Fruit fly (Drosophila melanogaster): ENCODE results near the gene CG13482.

The CG13482 gene

dm6 chr3L:14321400-14321799 is 7.7 kb upstream of the CG13482 start:
- no peak for TF ChIP-seq CG8478 (optimal IDR thresholded peaks at IDR 0.05)
- no peak for TF ChIP-seq Dll (optimal IDR thresholded peaks at IDR 0.05)
- TF ChIP-seq EcR (GFP tag; optimal IDR thresholded peaks at IDR 0.05) = no peak
- TF ChIP-seq pan (optimal IDR thresholded peaks at IDR 0.05) = no peak

DNA sequence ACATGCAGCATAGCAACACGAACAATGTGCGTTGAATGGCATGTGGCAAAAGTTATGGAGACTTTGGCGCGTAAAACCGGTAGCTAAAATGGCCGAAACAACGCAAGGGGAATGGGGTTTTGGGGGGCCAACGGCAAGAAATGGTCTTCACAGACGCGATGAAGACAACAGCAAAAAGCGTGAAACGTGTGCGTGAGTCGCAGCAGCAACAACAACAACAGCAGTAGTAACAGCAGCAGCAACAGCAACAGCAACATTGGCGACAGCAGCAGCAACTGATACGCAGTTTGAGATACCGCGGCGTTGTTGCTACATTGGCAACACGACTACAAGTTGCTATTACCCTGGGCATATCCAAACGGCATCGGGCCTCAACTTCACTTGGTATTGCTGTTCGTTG is 7.3 kb upstream of the CG13482 start:
- TF ChIP-seq pan (optimal IDR thresholded peaks at IDR 0.05) (no peak), usp (GFP tag; optimal IDR thresholded peaks at IDR 0.05) (no peak)

DNA sequence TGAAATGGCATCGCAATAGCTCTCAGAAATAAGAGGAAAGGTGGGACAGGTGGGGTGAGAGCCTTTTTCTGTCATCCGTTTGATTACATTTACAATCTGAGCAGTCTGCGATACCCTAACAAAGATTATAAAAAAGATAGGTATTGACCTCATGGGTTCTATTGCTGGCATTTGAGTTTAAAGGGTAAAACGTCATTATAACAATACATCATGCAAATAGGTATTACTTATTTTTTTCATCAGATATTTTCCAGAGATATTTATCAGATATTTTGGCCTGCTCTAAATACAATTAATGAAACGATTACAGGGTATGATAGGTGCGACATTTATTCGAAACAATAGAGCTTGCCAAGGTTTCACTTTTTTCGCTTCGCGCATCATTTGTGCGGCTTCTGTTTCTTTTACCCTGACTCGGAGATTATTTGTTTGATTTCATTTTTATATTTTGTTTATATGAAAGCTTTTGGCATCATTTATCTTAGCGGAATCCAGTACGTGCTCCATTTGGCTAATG is 6.8 kb upstream of the CG13482 start:
- TF ChIP-seq Dll (optimal IDR thresholded peaks at IDR 0.05) = no peak
- TF ChIP-seq pan (optimal IDR thresholded peaks at IDR 0.05) = peak; percentile 0
- no peak for TF ChIP-seq EcR (GFP tag; optimal IDR thresholded peaks at IDR 0.05)
- no peak for TF ChIP-seq CG8478 (optimal IDR thresholded peaks at IDR 0.05)
- TF ChIP-seq psq (optimal IDR thresholded peaks at IDR 0.05) = no peak
- TF ChIP-seq usp (GFP tag; optimal IDR thresholded peaks at IDR 0.05) = no peak

dm6 chr3L:14325285-14325684 is 3.9 kb upstream of the CG13482 start:
- TF ChIP-seq EcR (GFP tag; optimal IDR thresholded peaks at IDR 0.05) = no peak
- no peak for TF ChIP-seq pan (optimal IDR thresholded peaks at IDR 0.05)
- TF ChIP-seq psq (optimal IDR thresholded peaks at IDR 0.05) = no peak
- TF ChIP-seq Dll (optimal IDR thresholded peaks at IDR 0.05) = no peak
- TF ChIP-seq usp (GFP tag; optimal IDR thresholded peaks at IDR 0.05) = no peak
- no peak for TF ChIP-seq CG8478 (optimal IDR thresholded peaks at IDR 0.05)

dm6 chr3L:14326267-14326666 is 2.9 kb upstream of the CG13482 start:
- no peak for TF ChIP-seq CG8478 (optimal IDR thresholded peaks at IDR 0.05)
- no peak for TF ChIP-seq pan (optimal IDR thresholded peaks at IDR 0.05)
- TF ChIP-seq EcR (GFP tag; optimal IDR thresholded peaks at IDR 0.05) = no peak
- no peak for TF ChIP-seq Dll (optimal IDR thresholded peaks at IDR 0.05)
- TF ChIP-seq psq (optimal IDR thresholded peaks at IDR 0.05) = no peak
- no peak for TF ChIP-seq usp (GFP tag; optimal IDR thresholded peaks at IDR 0.05)

dm6 chr3L:14328437-14328836 is 709 bp upstream of the CG13482 start:
- TF ChIP-seq usp (GFP tag; optimal IDR thresholded peaks at IDR 0.05) (no peak), EcR (GFP tag; optimal IDR thresholded peaks at IDR 0.05) (no peak), psq (optimal IDR thresholded peaks at IDR 0.05) (no peak), Dll (optimal IDR thresholded peaks at IDR 0.05) (no peak), CG8478 (optimal IDR thresholded peaks at IDR 0.05) (no peak), pan (optimal IDR thresholded peaks at IDR 0.05) (no peak)

- TF ChIP-seq EcR (GFP tag; optimal IDR thresholded peaks at IDR 0.05) (no peak), Dll (optimal IDR thresholded peaks at IDR 0.05) (no peak), pan (optimal IDR thresholded peaks at IDR 0.05) (no peak), psq (optimal IDR thresholded peaks at IDR 0.05) (no peak), CG8478 (optimal IDR thresholded peaks at IDR 0.05) (no peak), usp (GFP tag; optimal IDR thresholded peaks at IDR 0.05) (no peak)
Observed at dm6 chr3L:14332533-14332932, 3.4 kb downstream of the CG13482 start.

- TF ChIP-seq CG8478 (optimal IDR thresholded peaks at IDR 0.05) (no peak), EcR (GFP tag; optimal IDR thresholded peaks at IDR 0.05) (no peak), pan (optimal IDR thresholded peaks at IDR 0.05) (no peak), psq (optimal IDR thresholded peaks at IDR 0.05) (no peak), usp (GFP tag; optimal IDR thresholded peaks at IDR 0.05) (no peak), Dll (optimal IDR thresholded peaks at IDR 0.05) (no peak)
Observed at dm6 chr3L:14335880-14336279, 6.7 kb downstream of the CG13482 start.

DNA sequence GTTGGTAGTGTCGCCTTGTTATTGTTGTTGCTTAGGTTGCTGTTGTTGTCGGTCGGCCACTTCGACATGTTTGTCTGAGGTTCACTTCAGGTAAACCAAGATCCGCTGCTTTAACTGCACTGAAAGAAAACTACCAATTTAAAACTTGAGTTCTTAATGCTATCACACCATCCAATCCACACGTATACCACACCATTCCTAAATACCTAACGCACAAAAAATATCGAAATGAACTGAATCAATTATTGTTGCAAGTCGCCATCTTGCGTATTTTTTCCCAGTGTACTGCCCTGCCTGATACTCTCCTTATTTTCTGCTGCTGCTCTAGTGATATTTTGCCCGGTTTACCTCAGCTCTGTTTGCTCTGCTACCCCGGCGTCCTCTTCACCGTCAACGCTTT is 9.7 kb downstream of the CG13482 start:
- TF ChIP-seq CG8478 (optimal IDR thresholded peaks at IDR 0.05) = no peak
- TF ChIP-seq EcR (GFP tag; optimal IDR thresholded peaks at IDR 0.05) = no peak
- TF ChIP-seq usp (GFP tag; optimal IDR thresholded peaks at IDR 0.05) = no peak
- TF ChIP-seq Dll (optimal IDR thresholded peaks at IDR 0.05) = no peak
- no peak for TF ChIP-seq psq (optimal IDR thresholded peaks at IDR 0.05)
- no peak for TF ChIP-seq pan (optimal IDR thresholded peaks at IDR 0.05)

DNA sequence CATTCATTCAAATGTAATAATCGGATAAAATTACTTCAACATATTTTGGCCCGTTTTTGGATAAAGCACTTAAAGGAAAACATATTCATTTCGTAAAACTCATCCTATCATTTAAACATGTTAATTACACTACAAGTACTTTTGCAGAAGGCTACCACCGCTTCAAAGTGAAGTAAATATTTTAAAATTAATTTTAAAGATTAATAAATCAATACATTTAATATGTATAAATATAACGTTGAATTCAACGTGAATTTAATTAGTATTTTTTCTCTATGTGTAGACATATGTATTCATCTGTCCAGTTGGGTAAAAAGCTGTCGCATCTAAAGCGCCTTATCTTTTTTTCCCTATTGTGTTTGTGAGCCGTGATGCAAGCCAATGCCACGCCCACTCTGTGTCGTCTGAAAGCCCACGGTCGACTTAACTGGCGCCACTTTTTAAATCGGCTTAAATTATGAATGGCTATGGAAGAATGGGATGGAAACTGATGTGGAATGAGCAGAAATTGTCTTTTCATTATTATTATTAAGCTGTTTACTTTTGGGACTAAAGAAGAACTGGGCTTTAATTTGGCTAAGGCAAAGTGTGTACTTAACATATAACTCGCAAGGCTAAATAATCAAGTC is 14.3 kb downstream of the CG13482 start:
- TF ChIP-seq CG8478 (optimal IDR thresholded peaks at IDR 0.05) = no peak
- TF ChIP-seq Dll (optimal IDR thresholded peaks at IDR 0.05) = no peak
- no peak for TF ChIP-seq EcR (GFP tag; optimal IDR thresholded peaks at IDR 0.05)
- TF ChIP-seq usp (GFP tag; optimal IDR thresholded peaks at IDR 0.05) = no peak
- TF ChIP-seq pan (optimal IDR thresholded peaks at IDR 0.05) = no peak
- no peak for TF ChIP-seq psq (optimal IDR thresholded peaks at IDR 0.05)

dm6 chr3L:14346546-14346945 is 17.4 kb downstream of the CG13482 start:
- TF ChIP-seq Dll (optimal IDR thresholded peaks at IDR 0.05) = no peak
- TF ChIP-seq EcR (GFP tag; optimal IDR thresholded peaks at IDR 0.05) = no peak
- TF ChIP-seq CG8478 (optimal IDR thresholded peaks at IDR 0.05) = no peak
- no peak for TF ChIP-seq psq (optimal IDR thresholded peaks at IDR 0.05)
- no peak for TF ChIP-seq pan (optimal IDR thresholded peaks at IDR 0.05)
- no peak for TF ChIP-seq usp (GFP tag; optimal IDR thresholded peaks at IDR 0.05)

DNA sequence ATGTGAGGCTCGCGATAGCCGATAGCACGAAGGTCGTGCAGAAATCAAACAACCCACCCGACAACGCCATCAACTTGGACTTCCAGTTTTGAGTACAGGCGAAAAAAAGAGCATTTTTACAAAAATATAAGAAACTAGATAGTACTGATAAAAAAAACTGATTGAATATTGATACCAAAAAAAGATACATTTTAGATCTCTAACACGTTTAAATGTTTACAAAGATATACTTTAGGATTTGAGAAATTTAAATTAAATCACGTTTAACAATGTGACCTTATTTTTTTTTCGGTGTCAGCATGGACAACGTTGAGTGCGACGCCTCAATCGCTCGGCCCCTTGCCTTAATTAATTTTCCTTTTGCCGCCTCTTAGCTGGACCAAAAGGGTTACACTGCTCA is 21.1 kb downstream of the CG13482 start:
- TF ChIP-seq usp (GFP tag; optimal IDR thresholded peaks at IDR 0.05) (no peak), Dll (optimal IDR thresholded peaks at IDR 0.05) (no peak), EcR (GFP tag; optimal IDR thresholded peaks at IDR 0.05) (no peak), CG8478 (optimal IDR thresholded peaks at IDR 0.05) (no peak), psq (optimal IDR thresholded peaks at IDR 0.05) (no peak), pan (optimal IDR thresholded peaks at IDR 0.05) (peak; percentile 41)

- TF ChIP-seq pan (optimal IDR thresholded peaks at IDR 0.05) = no peak
- no peak for TF ChIP-seq EcR (GFP tag; optimal IDR thresholded peaks at IDR 0.05)
- no peak for TF ChIP-seq CG8478 (optimal IDR thresholded peaks at IDR 0.05)
- TF ChIP-seq usp (GFP tag; optimal IDR thresholded peaks at IDR 0.05) = no peak
- no peak for TF ChIP-seq psq (optimal IDR thresholded peaks at IDR 0.05)
- TF ChIP-seq Dll (optimal IDR thresholded peaks at IDR 0.05) = no peak
Observed at dm6 chr3L:14350814-14351213, 21.7 kb downstream of the CG13482 start.

All from whole organism.